Fruit fly (Drosophila melanogaster): ENCODE results near the gene loj.

loj gene

dm6 chr3L:6138018-6138417 is 43.2 kb downstream of the loj start, which contains the start of gene Lcp65Ae:
TSS of gene Lcp65Ae (minus strand) at chr3L:6138118.
- TF ChIP-seq CG6163 (GFP tag; IDR thresholded peaks at IDR 0.05) (no peak), CG3032 (tag; optimal IDR thresholded peaks at IDR 0.05) (no peak), CG9139 (GFP tag; optimal IDR thresholded peaks at IDR 0.05) (no peak), Sox15 (GFP tag; optimal IDR thresholded peaks at IDR 0.05) (no peak), spab (GFP tag; optimal IDR thresholded peaks at IDR 0.05) (no peak), Lpt (GFP tag; optimal IDR thresholded peaks at IDR 0.05) (no peak), Blimp-1 (GFP tag; optimal IDR thresholded peaks at IDR 0.05) (no peak), svp (GFP tag) (no peak), CG11762 (GFP tag; optimal IDR thresholded peaks at IDR 0.05; ENCODE audit: insufficient read depth) (no peak), vri (GFP tag; optimal IDR thresholded peaks at IDR 0.05) (no peak), Hr38 (GFP tag; optimal IDR thresholded peaks at IDR 0.05) (no peak), acj6 (GFP tag; optimal IDR thresholded peaks at IDR 0.05) (no peak), Gug (GFP tag; IDR thresholded peaks at IDR 0.05) (no peak), CG11294 (GFP tag; IDR thresholded peaks at IDR 0.05) (no peak), Sox102F (GFP tag; optimal IDR thresholded peaks at IDR 0.05) (no peak), Ets21C (GFP tag; optimal IDR thresholded peaks at IDR 0.05) (no peak)

dm6 chr3L:6138586-6138985 is 43.8 kb downstream of the loj start:
- TF ChIP-seq eg (GFP tag; IDR thresholded peaks at IDR 0.05) (no peak), achi (GFP tag; optimal IDR thresholded peaks at IDR 0.05) (no peak), pdm3 (GFP tag; optimal IDR thresholded peaks at IDR 0.05) (no peak), CG10669 (GFP tag; optimal IDR thresholded peaks at IDR 0.05) (no peak), ss (GFP tag; optimal IDR thresholded peaks at IDR 0.05) (no peak), vri (GFP tag; optimal IDR thresholded peaks at IDR 0.05) (no peak), OdsH (GFP tag; optimal IDR thresholded peaks at IDR 0.05) (no peak), CG7368 (GFP tag; optimal IDR thresholded peaks at IDR 0.05) (no peak), fd85E (GFP tag; optimal IDR thresholded peaks at IDR 0.05) (no peak), Eip93F (GFP tag; optimal IDR thresholded peaks at IDR 0.05) (no peak), Hr38 (GFP tag; optimal IDR thresholded peaks at IDR 0.05) (no peak), CG6808 (GFP tag; optimal IDR thresholded peaks at IDR 0.05) (no peak), CG6792 (GFP tag; optimal IDR thresholded peaks at IDR 0.05) (no peak), Gug (GFP tag; IDR thresholded peaks at IDR 0.05) (no peak), CG6276 (GFP tag; optimal IDR thresholded peaks at IDR 0.05) (no peak), fkh (GFP tag; optimal IDR thresholded peaks at IDR 0.05) (no peak), Eip78C (GFP tag) (no peak)

- TF ChIP-seq dac (GFP tag; optimal IDR thresholded peaks at IDR 0.05) (no peak), fkh (GFP tag; optimal IDR thresholded peaks at IDR 0.05) (peak; percentile 56), CG8319 (GFP tag; optimal IDR thresholded peaks at IDR 0.05) (no peak), Sox102F (GFP tag; optimal IDR thresholded peaks at IDR 0.05) (no peak), CG6854 (GFP tag; optimal IDR thresholded peaks at IDR 0.05) (no peak)
These were observed 45.3 kb downstream of the loj start, which contains the start of gene Cpr65Av for dm6 chr3L:6139924-6140574. TSS of gene Cpr65Av (minus strand) at chr3L:6139974.

dm6 chr3L:6140771-6141472 is 46.1 kb downstream of the loj start:
- TF ChIP-seq CG10631 (GFP tag; optimal IDR thresholded peaks at IDR 0.05) = peak; percentile 9
- peak; percentile 76 for TF ChIP-seq Eip78C (GFP tag)
- no peak for TF ChIP-seq CG31627 (GFP tag; optimal IDR thresholded peaks at IDR 0.05)
- TF ChIP-seq CG34406 (GFP tag; optimal IDR thresholded peaks at IDR 0.05) = peak; percentile 29
- peak; percentile 5 for TF ChIP-seq CG8319 (GFP tag; optimal IDR thresholded peaks at IDR 0.05)
- peak; percentile 3 for TF ChIP-seq acj6 (GFP tag; optimal IDR thresholded peaks at IDR 0.05)
- TF ChIP-seq Hr38 (GFP tag; optimal IDR thresholded peaks at IDR 0.05) = no peak
- peak; percentile 21 for TF ChIP-seq CG8632 (GFP tag; optimal IDR thresholded peaks at IDR 0.05)
